Comparison of ENCODE assay signal across 7 worm cellular contexts in the genomic region with DNA sequence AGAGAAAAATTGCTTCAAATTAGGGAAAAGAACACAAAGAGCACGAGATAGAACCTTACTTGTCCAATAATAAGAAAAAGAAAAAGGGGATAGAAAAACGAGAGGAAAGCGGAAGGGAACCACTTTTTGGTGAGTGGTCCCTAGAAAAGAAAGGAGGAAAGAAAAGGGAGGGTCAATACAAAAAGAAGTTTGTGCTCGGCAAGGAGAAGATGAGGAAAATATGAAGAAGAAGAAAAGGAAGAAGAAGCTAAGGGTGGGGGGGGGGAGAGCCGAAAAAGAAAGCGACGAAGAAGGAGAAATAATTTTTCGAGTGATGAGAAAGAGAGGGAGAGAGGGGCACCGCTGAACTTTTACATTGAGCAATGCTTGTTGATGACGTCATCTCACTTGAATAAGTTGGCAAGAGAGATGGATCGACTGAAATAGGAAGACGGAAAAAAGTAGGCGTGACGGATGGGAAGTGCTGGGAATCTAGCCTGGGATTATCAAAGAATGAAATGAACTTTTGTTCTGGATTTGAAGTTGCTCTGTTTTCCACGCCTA.
TF ChIP-seq lines count a peak whose summit lies in the region.

No protein-coding gene starts in this region.

TF ChIP-seq in whole organism, L1 larva, 84 proteins besides CTCF, POLR2A, EP300 and RAD21 (continues in another document):
- TF ChIP-seq fkh-4 (tag; optimal IDR thresholded peaks at IDR 0.05; lab: Kevin White, UChicago; ENCODE audit: borderline replicate concordance) (no peak), C34B4.2 (tag; optimal IDR thresholded peaks at IDR 0.05; lab: Kevin White, UChicago) (no peak), vab-15 (tag; optimal IDR thresholded peaks at IDR 0.05; lab: Kevin White, UChicago) (no peak), lin-13 (GFP tag; optimal IDR thresholded peaks at IDR 0.05; lab: Kevin White, UChicago) (no peak), ztf-4 (tag; optimal IDR thresholded peaks at IDR 0.05; lab: Kevin White, UChicago) (no peak), elt-3 (tag; optimal IDR thresholded peaks at IDR 0.05; lab: Kevin White, UChicago) (no peak), efl-1 (optimal IDR thresholded peaks at IDR 0.05; lab: Kevin White, UChicago) (no peak), efl-1 (GFP tag; optimal IDR thresholded peaks at IDR 0.05 in 1 of 2; lab: Kevin White, UChicago) (peak in 1 of 2 experiments; percentile 36), nhr-19 (GFP tag; conservative IDR thresholded peaks at IDR 0.05; lab: Robert Waterston, UW) (peak; percentile 38), fos-1 (tag; optimal IDR thresholded peaks at IDR 0.05; lab: Kevin White, UChicago) (no peak), lin-14 (GFP tag; optimal IDR thresholded peaks at IDR 0.05; lab: Kevin White, UChicago) (peak; percentile 94), jun-1 (tag; optimal IDR thresholded peaks at IDR 0.05; lab: Kevin White, UChicago) (no peak)

TF ChIP-seq in whole organism, L2 larva, 48 proteins besides CTCF, POLR2A, EP300 and RAD21 (continues in another document):
- TF ChIP-seq ceh-16 (tag; optimal IDR thresholded peaks at IDR 0.05; lab: Kevin White, UChicago) (no peak), lsy-2 (tag; optimal IDR thresholded peaks at IDR 0.05; lab: Kevin White, UChicago) (peak in 1 of 2 experiments; percentile 59), ama-1 (optimal IDR thresholded peaks at IDR 0.05; lab: Kevin White, UChicago) (no peak), nhr-10 (tag; optimal IDR thresholded peaks at IDR 0.05; lab: Kevin White, UChicago) (no peak), lin-39 (tag; optimal IDR thresholded peaks at IDR 0.05; lab: Kevin White, UChicago) (no peak), elt-1 (tag; optimal IDR thresholded peaks at IDR 0.05; lab: Kevin White, UChicago) (no peak), nhr-25 (tag; optimal IDR thresholded peaks at IDR 0.05; lab: Kevin White, UChicago) (no peak), zag-1 (tag; optimal IDR thresholded peaks at IDR 0.05; lab: Kevin White, UChicago) (peak; percentile 82), peb-1 (tag; optimal IDR thresholded peaks at IDR 0.05; lab: Kevin White, UChicago) (no peak), R02D3.7 (tag; optimal IDR thresholded peaks at IDR 0.05; lab: Kevin White, UChicago) (no peak), elt-3 (tag; optimal IDR thresholded peaks at IDR 0.05; lab: Kevin White, UChicago) (no peak), nhr-21 (tag; optimal IDR thresholded peaks at IDR 0.05; lab: Kevin White, UChicago) (no peak), ztf-1 (GFP tag; conservative IDR thresholded peaks at IDR 0.05; lab: Robert Waterston, UW) (no peak)

TF ChIP-seq in whole organism, L3 larva, 47 proteins besides CTCF, POLR2A, EP300 and RAD21 (continues in another document):
- TF ChIP-seq fkh-2 (tag; optimal IDR thresholded peaks at IDR 0.05; lab: Kevin White, UChicago) (no peak), nhr-25 (tag; optimal IDR thresholded peaks at IDR 0.05; lab: Kevin White, UChicago) (no peak), elt-3 (tag; optimal IDR thresholded peaks at IDR 0.05; lab: Kevin White, UChicago) (no peak), nhr-12 (tag; optimal IDR thresholded peaks at IDR 0.05; lab: Kevin White, UChicago) (no peak), ztf-4 (tag; optimal IDR thresholded peaks at IDR 0.05; lab: Kevin White, UChicago) (no peak), aly-2 (tag; optimal IDR thresholded peaks at IDR 0.05; lab: Kevin White, UChicago) (no peak), ceh-9 (tag; optimal IDR thresholded peaks at IDR 0.05; lab: Kevin White, UChicago) (no peak), egl-27 (tag; optimal IDR thresholded peaks at IDR 0.05; lab: Kevin White, UChicago) (no peak), R02D3.7 (tag; optimal IDR thresholded peaks at IDR 0.05; lab: Kevin White, UChicago) (no peak), unc-62 (GFP tag; optimal IDR thresholded peaks at IDR 0.05; lab: Kevin White, UChicago) (peak; percentile 39), sea-2 (GFP tag; optimal IDR thresholded peaks at IDR 0.05; lab: Kevin White, UChicago) (no peak), egl-5 (tag; optimal IDR thresholded peaks at IDR 0.05; lab: Kevin White, UChicago) (no peak), nhr-43 (tag; optimal IDR thresholded peaks at IDR 0.05; lab: Kevin White, UChicago; ENCODE audit: poor library complexity, severe bottlenecking) (no peak)

TF ChIP-seq in whole organism, L4 larva, 104 proteins besides CTCF, POLR2A, EP300 and RAD21 (continues in another document):
- TF ChIP-seq mdl-1 (tag; optimal IDR thresholded peaks at IDR 0.05; lab: Kevin White, UChicago) (peak in 1 of 2 experiments; percentile 51), nhr-102 (tag; optimal IDR thresholded peaks at IDR 0.05; lab: Kevin White, UChicago) (no peak), dve-1 (tag; optimal IDR thresholded peaks at IDR 0.05; lab: Kevin White, UChicago; ENCODE audit: insufficient read depth) (no peak), ctbp-1 (GFP tag; IDR thresholded peaks at IDR 0.05; lab: Robert Waterston, UW) (peak; percentile 84), mxl-3 (GFP tag; optimal IDR thresholded peaks at IDR 0.05; lab: Kevin White, UChicago) (no peak), ceh-20 (GFP tag; IDR thresholded peaks at IDR 0.05; lab: Robert Waterston, UW) (peak; percentile 68; the same call in 1 of the 2 replicates), ceh-82 (tag; optimal IDR thresholded peaks at IDR 0.05; lab: Kevin White, UChicago) (no peak), ztf-11 (tag; optimal IDR thresholded peaks at IDR 0.05; lab: Kevin White, UChicago) (no peak), rbr-2 (tag; optimal IDR thresholded peaks at IDR 0.05; lab: Kevin White, UChicago) (peak; percentile 75), Y75B8A.6 (GFP tag; IDR thresholded peaks at IDR 0.05; lab: Robert Waterston, UW) (no peak), mep-1 (tag; optimal IDR thresholded peaks at IDR 0.05; lab: Kevin White, UChicago) (peak; percentile 45), dmd-6 (GFP tag; IDR thresholded peaks at IDR 0.05; lab: Robert Waterston, UW) (peak; percentile 45), snpc-1.2 (GFP tag; IDR thresholded peaks at IDR 0.05; lab: Robert Waterston, UW) (no peak)

TF ChIP-seq in whole organism, late embryonic, 69 proteins besides CTCF, POLR2A, EP300 and RAD21 (continues in another document):
- TF ChIP-seq lim-6 (tag; optimal IDR thresholded peaks at IDR 0.05; lab: Kevin White, UChicago) (no peak), C08G9.2 (tag; optimal IDR thresholded peaks at IDR 0.05; lab: Kevin White, UChicago) (no peak), pag-3 (tag; optimal IDR thresholded peaks at IDR 0.05; lab: Kevin White, UChicago; ENCODE audit: borderline replicate concordance) (no peak), ref-2 (tag; optimal IDR thresholded peaks at IDR 0.05; lab: Kevin White, UChicago) (no peak), eyg-1 (tag; optimal IDR thresholded peaks at IDR 0.05; lab: Kevin White, UChicago) (no peak), pha-4 (tag; optimal IDR thresholded peaks at IDR 0.05; lab: Kevin White, UChicago) (no peak), ceh-30 (tag; optimal IDR thresholded peaks at IDR 0.05; lab: Kevin White, UChicago) (no peak), ceh-2 (tag; optimal IDR thresholded peaks at IDR 0.05; lab: Kevin White, UChicago) (no peak), sox-2 (GFP tag; IDR thresholded peaks at IDR 0.05; lab: Robert Waterston, UW) (no peak), ceh-31 (tag; optimal IDR thresholded peaks at IDR 0.05; lab: Kevin White, UChicago) (peak; percentile 41), gmeb-2 (tag; optimal IDR thresholded peaks at IDR 0.05; lab: Kevin White, UChicago) (no peak), ceh-18 (tag; optimal IDR thresholded peaks at IDR 0.05; lab: Kevin White, UChicago) (no peak), pros-1 (tag; optimal IDR thresholded peaks at IDR 0.05; lab: Kevin White, UChicago) (no peak), tbx-2 (tag; optimal IDR thresholded peaks at IDR 0.05; lab: Kevin White, UChicago) (peak; percentile 18)

TF ChIP-seq in whole organism, mixed stage, embryonic, 35 proteins besides CTCF, POLR2A, EP300 and RAD21:
- TF ChIP-seq zip-8 (tag; optimal IDR thresholded peaks at IDR 0.05; lab: Kevin White, UChicago) (peak; percentile 42), flh-1 (GFP tag; optimal IDR thresholded peaks at IDR 0.05; lab: Kevin White, UChicago) (no peak), sptf-1 (tag; optimal IDR thresholded peaks at IDR 0.05; lab: Kevin White, UChicago) (peak; percentile 11), unc-62 (GFP tag; optimal IDR thresholded peaks at IDR 0.05; lab: Kevin White, UChicago) (no peak), tbx-8 (GFP tag; optimal IDR thresholded peaks at IDR 0.05; lab: Kevin White, UChicago) (no peak), lin-13 (tag; optimal IDR thresholded peaks at IDR 0.05; lab: Kevin White, UChicago) (no peak), ham-2 (GFP tag; optimal IDR thresholded peaks at IDR 0.05; lab: Kevin White, UChicago) (no peak), blmp-1 (tag; optimal IDR thresholded peaks at IDR 0.05; lab: Kevin White, UChicago) (no peak), unc-39 (tag; optimal IDR thresholded peaks at IDR 0.05; lab: Kevin White, UChicago) (no peak), ces-1 (GFP tag; optimal IDR thresholded peaks at IDR 0.05; lab: Kevin White, UChicago) (peak; percentile 30)

TF ChIP-seq in whole organism, young adult, 124 proteins besides CTCF, POLR2A, EP300 and RAD21 (continues in another document):
- TF ChIP-seq F55B11.4 (tag; optimal IDR thresholded peaks at IDR 0.05; lab: Kevin White, UChicago; ENCODE audit: borderline replicate concordance, insufficient read depth) (no peak), lin-40 (tag; optimal IDR thresholded peaks at IDR 0.05; lab: Kevin White, UChicago) (peak; percentile 55), attf-6 (GFP tag; IDR thresholded peaks at IDR 0.05; lab: Robert Waterston, UW) (no peak), nhr-27 (tag; optimal IDR thresholded peaks at IDR 0.05; lab: Kevin White, UChicago) (no peak), snpc-1.3 (tag; optimal IDR thresholded peaks at IDR 0.05; lab: Kevin White, UChicago; ENCODE audit: insufficient read depth) (no peak), somi-1 (GFP tag; optimal IDR thresholded peaks at IDR 0.05; lab: Kevin White, UChicago) (peak; percentile 37), chd-7 (tag; optimal IDR thresholded peaks at IDR 0.05; lab: Kevin White, UChicago) (peak; percentile 23), tlf-1 (GFP tag; optimal IDR thresholded peaks at IDR 0.05; lab: Kevin White, UChicago) (no peak), lag-1 (GFP tag; IDR thresholded peaks at IDR 0.05; lab: Robert Waterston, UW) (no peak), tbx-9 (tag; optimal IDR thresholded peaks at IDR 0.05; lab: Kevin White, UChicago; ENCODE audit: borderline replicate concordance) (no peak), ets-4 (GFP tag; optimal IDR thresholded peaks at IDR 0.05; lab: Kevin White, UChicago) (no peak), xnd-1 (tag; optimal IDR thresholded peaks at IDR 0.05; lab: Kevin White, UChicago) (no peak), lin-35 (GFP tag; optimal IDR thresholded peaks at IDR 0.05; lab: Kevin White, UChicago) (peak in 1 of 3 experiments; percentile 39), F52B5.7 (tag; optimal IDR thresholded peaks at IDR 0.05; lab: Kevin White, UChicago) (no peak), let-526 (GFP tag; IDR thresholded peaks at IDR 0.05; lab: Robert Waterston, UW) (no peak), nhr-120 (GFP tag; IDR thresholded peaks at IDR 0.05; lab: Robert Waterston, UW) (no peak), fkh-3 (tag; optimal IDR thresholded peaks at IDR 0.05; lab: Kevin White, UChicago) (no peak), ceh-79 (tag; optimal IDR thresholded peaks at IDR 0.05; lab: Kevin White, UChicago) (no peak), B0261.1 (tag; optimal IDR thresholded peaks at IDR 0.05; lab: Kevin White, UChicago) (no peak), madf-10 (tag; optimal IDR thresholded peaks at IDR 0.05; lab: Kevin White, UChicago) (no peak)
